Worm (Caenorhabditis elegans): ENCODE results near the gene cwp-2.

DNA sequence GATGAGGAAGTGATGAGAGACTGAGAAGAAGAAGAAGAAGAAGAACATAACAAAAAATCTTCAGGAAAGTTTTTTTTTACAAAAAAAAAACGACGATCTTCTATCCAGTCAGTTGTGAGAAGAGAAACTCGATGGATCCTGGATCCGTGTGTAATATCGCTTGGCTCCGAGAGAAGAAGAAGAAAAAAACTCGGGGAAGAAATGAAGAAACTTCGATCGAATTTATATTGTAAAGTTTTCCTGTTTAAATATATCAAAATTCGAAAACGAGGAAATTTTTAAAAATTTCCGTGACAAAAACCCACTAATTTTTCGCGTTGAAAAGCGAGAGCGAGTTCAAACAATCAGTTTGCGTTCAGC, 19.1 kb downstream of the cwp-2 start, which contains the start of gene adss-1:
- TF ChIP-seq pha-4 (GFP tag; IDR thresholded peaks at IDR 0.05) (no peak), pha-4 (tag; optimal IDR thresholded peaks at IDR 0.05) (no peak), ceh-62 (tag; optimal IDR thresholded peaks at IDR 0.05) (no peak), egl-27 (tag; optimal IDR thresholded peaks at IDR 0.05) (no peak), snpc-4 (tag; optimal IDR thresholded peaks at IDR 0.05) (no peak), hmg-1.1 (GFP tag; IDR thresholded peaks at IDR 0.05) (no peak), fkh-10 (GFP tag; optimal IDR thresholded peaks at IDR 0.05) (no peak), R02D3.7 (tag; optimal IDR thresholded peaks at IDR 0.05) (no peak), lin-13 (GFP tag; optimal IDR thresholded peaks at IDR 0.05) (no peak)
